Worm (Caenorhabditis elegans) whole organism, L4 larva: Measurements from ENCODE around the gene C07A12.18.

Experiments
- F10B5.3 ChIP-seq: sonication (generic microtip); optimal IDR thresholded peaks from 2 replicates; lab custom pipeline; 2016; ENCODE audit warnings: mild to moderate bottlenecking, missing genetic modification characterization, missing compliant biosample characterization
- F37D6.2 ChIP-seq: sonication (generic microtip); optimal IDR thresholded peaks from 2 replicates; lab custom pipeline; 2016; ENCODE audit warnings: mild to moderate bottlenecking, missing genetic modification characterization, missing compliant biosample characterization
- aha-1 ChIP-seq: fragments of 150-350 bp; peaks from one replicate; lab custom pipeline; 2014; ENCODE audit warnings: missing biosample characterization, missing genetic modification characterization
- ceh-20 ChIP-seq: fragments of 200-800 bp; sonication (Bioruptor generic); IDR thresholded peaks from 2 replicates; pipeline ENCODE4 v1.3.6; 2022; ENCODE audit warnings: missing genetic modification reagents, missing genetic modification characterization, missing compliant biosample characterization
- ceh-32 ChIP-seq: sonication (generic microtip); optimal IDR thresholded peaks from 2 replicates; lab custom pipeline; 2016; ENCODE audit warnings: mild to moderate bottlenecking, missing genetic modification characterization, missing compliant biosample characterization; ENCODE audit not compliant: poor library complexity
- ceh-44 ChIP-seq: fragments of 200-800 bp; sonication (Bioruptor generic); IDR thresholded peaks from 2 replicates; pipeline ENCODE4 v1.3.6; 2022; ENCODE audit warnings: missing genetic modification reagents, missing genetic modification characterization, missing compliant biosample characterization
- ceh-62 ChIP-seq: sonication (generic microtip); optimal IDR thresholded peaks from 2 replicates; lab custom pipeline; 2017; ENCODE audit warnings: missing biosample characterization, missing genetic modification characterization
- daf-16 ChIP-seq, 3 experiments: sonication (generic microtip); optimal IDR thresholded peaks; 2 replicates each; lab custom pipeline; 2016 to 2017; ENCODE audit warnings: missing genetic modification characterization in 3 of 3, missing genetic modification reagents in 3 of 3, mild to moderate bottlenecking in 2 of 3, missing compliant biosample characterization in 2 of 3, missing biosample characterization in 1 of 3, moderate library complexity in 1 of 3
- daf-19 ChIP-seq: fragments of 200-800 bp; sonication (Bioruptor generic); conservative IDR thresholded peaks from 2 replicates; pipeline ENCODE4 v1.3.6; 2022; ENCODE audit warnings: missing genetic modification characterization, missing compliant biosample characterization
- dmd-6 ChIP-seq: fragments of 200-800 bp; sonication (Bioruptor generic); IDR thresholded peaks from 2 replicates; pipeline ENCODE4 v1.3.6; 2022; ENCODE audit warnings: missing genetic modification reagents, missing genetic modification characterization, missing compliant biosample characterization
- dmd-9 ChIP-seq: fragments of 200-800 bp; sonication (Bioruptor generic); IDR thresholded peaks from 2 replicates; pipeline ENCODE4 v1.3.6; 2022; ENCODE audit warnings: missing genetic modification reagents, missing genetic modification characterization, missing compliant biosample characterization
- dpl-1 ChIP-seq: fragments of 150-350 bp; optimal IDR thresholded peaks from 2 replicates; lab custom pipeline; 2014; ENCODE audit warnings: missing biosample characterization, missing genetic modification reagents, missing genetic modification characterization
- duxl-1 ChIP-seq: sonication (generic microtip); optimal IDR thresholded peaks from 2 replicates; lab custom pipeline; 2016; ENCODE audit warnings: mild to moderate bottlenecking, missing genetic modification characterization, moderate library complexity, missing compliant biosample characterization; ENCODE audit not compliant: poor library complexity
- hif-1 ChIP-seq, 2 experiments: sonication (generic microtip); optimal IDR thresholded peaks; 2 replicates each; lab custom pipeline; 2016 to 2017; ENCODE audit warnings: missing compliant biosample characterization in 2 of 2, missing genetic modification characterization in 2 of 2, missing genetic modification reagents in 2 of 2, missing genotype in 2 of 2, mild to moderate bottlenecking in 1 of 2
- hlh-11 ChIP-seq: fragments of 200-800 bp; sonication (Bioruptor generic); optimal IDR thresholded peaks from 2 replicates; lab custom pipeline; 2018; ENCODE audit warnings: mild to moderate bottlenecking, missing genetic modification characterization, missing compliant biosample characterization
- hlh-30 ChIP-seq: sonication (generic microtip); optimal IDR thresholded peaks from 2 replicates; lab custom pipeline; 2017; ENCODE audit warnings: antibody characterized with exemption, mild to moderate bottlenecking, missing genetic modification characterization, missing compliant biosample characterization; ENCODE audit not compliant: insufficient read depth
- lin-13 ChIP-seq: fragments of 150-350 bp; optimal IDR thresholded peaks from 2 replicates; lab custom pipeline; 2014; ENCODE audit warnings: missing biosample characterization, missing genetic modification reagents, missing genetic modification characterization
- lin-29 ChIP-seq: fragments of 200-800 bp; sonication (Bioruptor generic); IDR thresholded peaks from 2 replicates; pipeline ENCODE4 v1.3.6; 2022; ENCODE audit warnings: missing genetic modification reagents, missing genetic modification characterization, missing compliant biosample characterization
- lsy-2 ChIP-seq, 2 experiments: fragments of 150-350 bp in 1 of 2; sonication (generic microtip) in 1 of 2; optimal IDR thresholded peaks; 2 replicates each; lab custom pipeline; 2014 to 2017; ENCODE audit warnings: missing biosample characterization in 2 of 2, missing genetic modification characterization in 2 of 2
- madf-9 ChIP-seq: fragments of 200-800 bp; sonication (Bioruptor generic); conservative IDR thresholded peaks from 2 replicates; pipeline ENCODE4 v1.3.6; 2022; ENCODE audit warnings: missing genetic modification reagents, missing genetic modification characterization, missing compliant biosample characterization
- mdl-1 ChIP-seq, 2 experiments: fragments of 150-350 bp in 1 of 2; sonication (generic microtip) in 1 of 2; optimal IDR thresholded peaks; 2 replicates each; lab custom pipeline; 2014 to 2017; ENCODE audit warnings: missing biosample characterization in 2 of 2, missing genetic modification characterization in 2 of 2
- mdt-29 ChIP-seq: fragments of 200-800 bp; sonication (Bioruptor generic); IDR thresholded peaks from 2 replicates; pipeline ENCODE4 v1.3.6; 2022; ENCODE audit warnings: missing genetic modification reagents, missing genetic modification characterization, missing compliant biosample characterization
- mep-1 ChIP-seq: fragments of 150-350 bp; sonication (generic microtip); optimal IDR thresholded peaks from 3 replicates; lab custom pipeline; 2014; ENCODE audit warnings: missing biosample characterization, missing genetic modification characterization
- mes-2 ChIP-seq: sonication (generic microtip); optimal IDR thresholded peaks from 2 replicates; lab custom pipeline; 2016; ENCODE audit warnings: missing genotype, mild to moderate bottlenecking, missing genetic modification characterization, missing compliant biosample characterization; ENCODE audit not compliant: poor library complexity, severe bottlenecking
- mxl-3 ChIP-seq: fragments of 200-800 bp; sonication (Bioruptor generic); optimal IDR thresholded peaks from 2 replicates; lab custom pipeline; 2018; ENCODE audit warnings: mild to moderate bottlenecking, missing genetic modification characterization, missing compliant biosample characterization
- nhr-11 ChIP-seq: fragments of 150-350 bp; optimal IDR thresholded peaks from 2 replicates; lab custom pipeline; 2014; ENCODE audit warnings: missing biosample characterization, missing genetic modification characterization
- nhr-28 ChIP-seq: fragments of 150-350 bp; optimal IDR thresholded peaks from 2 replicates; lab custom pipeline; 2014; ENCODE audit warnings: missing biosample characterization, missing genetic modification characterization
- nhr-41 ChIP-seq: fragments of 200-800 bp; sonication (Bioruptor generic); IDR thresholded peaks from 2 replicates; pipeline ENCODE4 v1.3.6; 2022; ENCODE audit warnings: missing genetic modification reagents, missing genetic modification characterization, missing compliant biosample characterization
- nhr-48 ChIP-seq: sonication (generic microtip); optimal IDR thresholded peaks from 2 replicates; lab custom pipeline; 2016; ENCODE audit warnings: mild to moderate bottlenecking, missing genetic modification characterization, missing compliant biosample characterization
- nhr-76 ChIP-seq: fragments of 150-350 bp; optimal IDR thresholded peaks from 2 replicates; lab custom pipeline; 2014; ENCODE audit warnings: missing biosample characterization, missing genetic modification characterization
- nhr-77 ChIP-seq: fragments of 150-350 bp; optimal IDR thresholded peaks from 2 replicates; lab custom pipeline; 2014; ENCODE audit warnings: missing biosample characterization, missing genetic modification characterization
- pha-4 ChIP-seq, 2 experiments: fragments of 150-350 bp in 1 of 2; fragments of 200-800 bp in 1 of 2; sonication (Bioruptor generic) in 1 of 2; IDR thresholded peaks in 1 of 2; optimal IDR thresholded peaks in 1 of 2; 2 replicates each; pipeline versions ENCODE4 v1.3.6 to Lab custom; 2014 to 2022; ENCODE audit warnings: missing genetic modification characterization in 2 of 2, missing genetic modification reagents in 2 of 2, missing biosample characterization in 1 of 2, missing compliant biosample characterization in 1 of 2
- set-16 ChIP-seq: fragments of 200-800 bp; sonication (Bioruptor generic); IDR thresholded peaks from 2 replicates; pipeline ENCODE4 v1.3.6; 2022; ENCODE audit warnings: missing genetic modification reagents, missing genetic modification characterization, missing compliant biosample characterization
- snpc-1.2 ChIP-seq: fragments of 200-800 bp; sonication (Bioruptor generic); IDR thresholded peaks from 2 replicates; pipeline ENCODE4 v1.3.6; 2022; ENCODE audit warnings: missing genetic modification reagents, missing genetic modification characterization, missing compliant biosample characterization
- tra-1 ChIP-seq: fragments of 200-800 bp; sonication (Bioruptor generic); IDR thresholded peaks from 2 replicates; pipeline ENCODE4 v1.3.6; 2022; ENCODE audit warnings: missing genetic modification reagents, missing genetic modification characterization, missing compliant biosample characterization
- unc-130 ChIP-seq: sonication (generic microtip); optimal IDR thresholded peaks from 2 replicates; lab custom pipeline; 2016; ENCODE audit warnings: missing genetic modification reagents, missing genetic modification characterization, missing compliant biosample characterization
- unc-62 ChIP-seq, 3 experiments: fragments of 150-350 bp in 1 of 3; sonication (generic microtip); optimal IDR thresholded peaks in 2 of 3; peaks in 1 of 3; 1 replicate in 1 of 3; 2 replicates in 2 of 3; lab custom pipeline; 2014 to 2017; ENCODE audit warnings: missing biosample characterization in 3 of 3, missing genetic modification characterization in 3 of 3, missing genetic modification reagents in 3 of 3, missing genotype in 1 of 3
- zfp-3 ChIP-seq: fragments of 200-800 bp; sonication (Bioruptor generic); conservative IDR thresholded peaks from 2 replicates; pipeline ENCODE4 v1.3.6; 2022; ENCODE audit warnings: missing genetic modification reagents, missing genetic modification characterization, missing compliant biosample characterization
- zip-2 ChIP-seq: fragments of 150-350 bp; optimal IDR thresholded peaks from 2 replicates; lab custom pipeline; 2014; ENCODE audit warnings: missing biosample characterization, missing genetic modification characterization

C07A12.18 gene

ce11 chrX:4507122-4507681 is 42.5 kb downstream of the C07A12.18 start (continued):
- no peak for TF ChIP-seq pha-4 (GFP tag; IDR thresholded peaks at IDR 0.05; lab: Robert Waterston, UW)
- TF ChIP-seq pha-4 (tag; optimal IDR thresholded peaks at IDR 0.05; lab: Kevin White, UChicago), result no peak
- TF ChIP-seq F37D6.2, result no peak
- no peak for TF ChIP-seq unc-130
- peak; percentile 7 for TF ChIP-seq nhr-48 (tag; lab: Kevin White, UChicago)
- TF ChIP-seq F10B5.3 (tag; lab: Kevin White, UChicago), result no peak
- TF ChIP-seq nhr-76 (tag; lab: Kevin White, UChicago), result no peak
- TF ChIP-seq aha-1, result peak; percentile 54
- TF ChIP-seq tra-1 (GFP tag; lab: Robert Waterston, UW), result no peak
- TF ChIP-seq ceh-62 (tag; lab: Kevin White, UChicago), result no peak
- no peak for TF ChIP-seq duxl-1
- no peak for TF ChIP-seq dmd-9 (GFP tag; lab: Robert Waterston, UW)
- TF ChIP-seq madf-9 (GFP tag; lab: Robert Waterston, UW), result no peak
- no peak for TF ChIP-seq set-16 (GFP tag; lab: Robert Waterston, UW)
- TF ChIP-seq nhr-41, result no peak
- no peak for TF ChIP-seq ceh-20 (GFP tag; lab: Robert Waterston, UW)

ce11 chrX:4504108-4504668 is 45.5 kb downstream of the C07A12.18 start, which contains the start of gene dgk-2:
TSS of gene dgk-2 (minus strand) at chrX:4504388.
- TF ChIP-seq mdl-1 (tag; optimal IDR thresholded peaks at IDR 0.05; lab: Kevin White, UChicago) (peak; percentile 33 to 83), mes-2 (tag; lab: Kevin White, UChicago) (no peak), daf-19 (GFP tag; lab: Robert Waterston, UW) (0 out of 2 replicates have a peak, but pooled peaks have one; percentile 20), nhr-48 (tag; lab: Kevin White, UChicago) (no peak), hlh-30 (tag; lab: Kevin White, UChicago) (peak; percentile 80), ceh-32 (no peak), mep-1 (peak; percentile 15), dmd-6 (GFP tag; lab: Robert Waterston, UW) (peak; percentile 25; the same call in 1 of the 2 replicates), daf-16 (GFP tag; optimal IDR thresholded peaks at IDR 0.05; lab: Kevin White, UChicago) (no peak), daf-16 (tag; optimal IDR thresholded peaks at IDR 0.05; lab: Kevin White, UChicago) (peak; percentile 52), nhr-28 (tag; lab: Kevin White, UChicago) (peak; percentile 22), hlh-11 (tag; lab: Kevin White, UChicago) (peak; percentile 52), unc-62 (GFP tag; optimal IDR thresholded peaks at IDR 0.05 in 1 of 2; lab: Kevin White, UChicago) (peak in 1 of 2 experiments; percentile 93), unc-62 (tag; optimal IDR thresholded peaks at IDR 0.05; lab: Kevin White, UChicago) (no peak), hif-1 (tag; optimal IDR thresholded peaks at IDR 0.05; lab: Kevin White, UChicago) (peak in 1 of 2 experiments; percentile 3), mxl-3 (peak; percentile 88), zip-2 (no peak)

- TF ChIP-seq daf-16 (GFP tag; optimal IDR thresholded peaks at IDR 0.05; lab: Kevin White, UChicago) (peak in 1 of 2 experiments; percentile 84), daf-16 (tag; optimal IDR thresholded peaks at IDR 0.05; lab: Kevin White, UChicago) (no peak), lin-13 (GFP tag; lab: Kevin White, UChicago) (no peak), mdt-29 (GFP tag; lab: Robert Waterston, UW) (no peak), ceh-44 (no peak), nhr-11 (tag; lab: Kevin White, UChicago) (no peak), lsy-2 (tag; optimal IDR thresholded peaks at IDR 0.05; lab: Kevin White, UChicago) (peak in 1 of 2 experiments; percentile 2), lin-29 (GFP tag; lab: Robert Waterston, UW) (no peak), nhr-77 (tag; lab: Kevin White, UChicago) (no peak), tra-1 (GFP tag; lab: Robert Waterston, UW) (no peak), nhr-76 (tag; lab: Kevin White, UChicago) (no peak), dpl-1 (GFP tag; lab: Kevin White, UChicago) (no peak), ceh-32 (no peak), unc-62 (GFP tag; optimal IDR thresholded peaks at IDR 0.05 in 1 of 2; lab: Kevin White, UChicago) (peak in 1 of 2 experiments; percentile 65), unc-62 (tag; optimal IDR thresholded peaks at IDR 0.05; lab: Kevin White, UChicago) (no peak), zfp-3 (GFP tag; lab: Robert Waterston, UW) (no peak), snpc-1.2 (GFP tag; lab: Robert Waterston, UW) (no peak)
Observed at ce11 chrX:4503259-4503658, 46.4 kb downstream of the C07A12.18 start.
